1 fruit fly cellular context compared by ENCODE assay signal in genomic region chr2L:8860767-8861166, dm6.
TF ChIP-seq lines count a peak whose summit lies in the region.

No protein-coding gene starts in this region.

TF ChIP-seq in whole organism, embryonic, 481 proteins besides CTCF, POLR2A, EP300 and RAD21 (continued from another document and continues in another):
- TF ChIP-seq HmgZ (tag; optimal IDR thresholded peaks at IDR 0.05; lab: Kevin White, UChicago) (no peak), CG31224 (GFP tag; IDR thresholded peaks at IDR 0.05; lab: Robert Waterston, UW) (0 out of 2 replicates have a peak, but pooled peaks have one; percentile 45), CG15011 (GFP tag; optimal IDR thresholded peaks at IDR 0.05; lab: Kevin White, UChicago) (peak; percentile 35), Trl (optimal IDR thresholded peaks at IDR 0.05; lab: Kevin White, UChicago) (no peak), Trl (GFP tag; optimal IDR thresholded peaks at IDR 0.05; lab: Kevin White, UChicago) (peak; percentile 54), caup (GFP tag; optimal IDR thresholded peaks at IDR 0.05; lab: Kevin White, UChicago; ENCODE audit: severe bottlenecking) (peak; percentile 41), tin (GFP tag; optimal IDR thresholded peaks at IDR 0.05; lab: Kevin White, UChicago) (peak; percentile 78), stc (GFP tag; IDR thresholded peaks at IDR 0.05; lab: Robert Waterston, UW) (peak; percentile 73; the same call in 1 of the 2 replicates), sd (tag; optimal IDR thresholded peaks at IDR 0.05; lab: Kevin White, UChicago) (no peak), emc (GFP tag; optimal IDR thresholded peaks at IDR 0.05; lab: Kevin White, UChicago) (no peak), Atf-2 (GFP tag; optimal IDR thresholded peaks at IDR 0.05; lab: Kevin White, UChicago) (no peak), gem (tag; optimal IDR thresholded peaks at IDR 0.05; lab: Kevin White, UChicago) (peak; percentile 74), seq (GFP tag; IDR thresholded peaks at IDR 0.05; lab: Robert Waterston, UW) (no peak), dmrt11E (tag; optimal IDR thresholded peaks at IDR 0.05; lab: Kevin White, UChicago) (peak; percentile 84), Lhr (GFP tag; optimal IDR thresholded peaks at IDR 0.05; lab: Kevin White, UChicago) (peak; percentile 29), Max (GFP tag; optimal IDR thresholded peaks at IDR 0.05; lab: Kevin White, UChicago) (peak; percentile 13), CG6689 (GFP tag; IDR thresholded peaks at IDR 0.05; lab: Robert Waterston, UW) (peak; percentile 81), so (GFP tag; IDR thresholded peaks at IDR 0.05; lab: Robert Waterston, UW) (peak; percentile 63; the same call in 1 of the 3 replicates), Hr78 (GFP tag; optimal IDR thresholded peaks at IDR 0.05; lab: Kevin White, UChicago) (peak in 1 of 2 experiments; percentile 7), E2f2 (GFP tag; IDR thresholded peaks at IDR 0.05; lab: Robert Waterston, UW) (peak; percentile 39; the same call in 1 of the 2 replicates), Poxn (GFP tag; IDR thresholded peaks at IDR 0.05; lab: Robert Waterston, UW) (no peak), CG3065 (GFP tag; optimal IDR thresholded peaks at IDR 0.05; lab: Kevin White, UChicago) (no peak), chm (GFP tag; IDR thresholded peaks at IDR 0.05; lab: Robert Waterston, UW) (peak; percentile 74), lola (GFP tag; optimal IDR thresholded peaks at IDR 0.05; lab: Kevin White, UChicago) (peak in 1 of 3 experiments; percentile 78), Hr51 (GFP tag; optimal IDR thresholded peaks at IDR 0.05; lab: Kevin White, UChicago) (peak in 1 of 2 experiments; percentile 53), chinmo (GFP tag; IDR thresholded peaks at IDR 0.05; lab: Robert Waterston, UW; ENCODE audit: partially characterized antibody) (no peak), Hmr (GFP tag; optimal IDR thresholded peaks at IDR 0.05; lab: Kevin White, UChicago) (peak; percentile 30), Aef1 (GFP tag; IDR thresholded peaks at IDR 0.05; lab: Robert Waterston, UW) (peak; percentile 62; the same call in 2 of the 3 replicates), fd3F (GFP tag; optimal IDR thresholded peaks at IDR 0.05; lab: Kevin White, UChicago) (no peak), Nf-YC (tag; optimal IDR thresholded peaks at IDR 0.05; lab: Kevin White, UChicago) (peak; percentile 35), sqz (GFP tag; optimal IDR thresholded peaks at IDR 0.05; lab: Kevin White, UChicago) (peak; percentile 45), pho (GFP tag; optimal IDR thresholded peaks at IDR 0.05; lab: Kevin White, UChicago) (no peak), Ada2b (GFP tag; IDR thresholded peaks at IDR 0.05; lab: Robert Waterston, UW) (peak; percentile 66), dimm (GFP tag; IDR thresholded peaks at IDR 0.05; lab: Robert Waterston, UW) (no peak), pnt (GFP tag; optimal IDR thresholded peaks at IDR 0.05; lab: Kevin White, UChicago) (peak; percentile 43), CG7556 (GFP tag; optimal IDR thresholded peaks at IDR 0.05; lab: Kevin White, UChicago) (peak; percentile 72), nau (GFP tag; optimal IDR thresholded peaks at IDR 0.05; lab: Kevin White, UChicago) (peak; percentile 64), H15 (GFP tag; IDR thresholded peaks at IDR 0.05; lab: Robert Waterston, UW) (peak; percentile 78; the same call in 2 of the 3 replicates), CrebB (tag; optimal IDR thresholded peaks at IDR 0.05; lab: Kevin White, UChicago) (peak; percentile 9), bab2 (GFP tag; optimal IDR thresholded peaks at IDR 0.05; lab: Kevin White, UChicago) (peak; percentile 60), slp2 (GFP tag; optimal IDR thresholded peaks at IDR 0.05; lab: Kevin White, UChicago) (no peak), sug (tag; optimal IDR thresholded peaks at IDR 0.05; lab: Kevin White, UChicago) (no peak), wek (GFP tag; optimal IDR thresholded peaks at IDR 0.05; lab: Kevin White, UChicago) (no peak), CG10209 (GFP tag; optimal IDR thresholded peaks at IDR 0.05; lab: Kevin White, UChicago) (peak; percentile 50), toy (GFP tag; IDR thresholded peaks at IDR 0.05; lab: Robert Waterston, UW) (peak; percentile 48), shn (GFP tag; optimal IDR thresholded peaks at IDR 0.05; lab: Kevin White, UChicago) (no peak), salm (tag; optimal IDR thresholded peaks at IDR 0.05; lab: Kevin White, UChicago) (no peak), CG10543 (GFP tag; optimal IDR thresholded peaks at IDR 0.05; lab: Kevin White, UChicago) (no peak), Spps (tag; optimal IDR thresholded peaks at IDR 0.05; lab: Kevin White, UChicago) (peak; percentile 72), fu2 (GFP tag; optimal IDR thresholded peaks at IDR 0.05; lab: Kevin White, UChicago) (no peak), CG4707 (GFP tag; optimal IDR thresholded peaks at IDR 0.05; lab: Kevin White, UChicago) (no peak), sc (optimal IDR thresholded peaks at IDR 0.05; lab: Kevin White, UChicago) (no peak), sc (GFP tag; optimal IDR thresholded peaks at IDR 0.05; lab: Kevin White, UChicago) (peak; percentile 32), BtbVII (GFP tag; optimal IDR thresholded peaks at IDR 0.05; lab: Kevin White, UChicago) (peak; percentile 53), prd (optimal IDR thresholded peaks at IDR 0.05; lab: Kevin White, UChicago) (no peak), prd (GFP tag; IDR thresholded peaks at IDR 0.05; lab: Robert Waterston, UW) (peak; percentile 87), pb (GFP tag; optimal IDR thresholded peaks at IDR 0.05; lab: Kevin White, UChicago) (peak; percentile 9), wdn (GFP tag; IDR thresholded peaks at IDR 0.05; lab: Robert Waterston, UW) (peak; percentile 15; the same call in 1 of the 2 replicates), ind (GFP tag; optimal IDR thresholded peaks at IDR 0.05; lab: Kevin White, UChicago) (peak; percentile 67), bowl (GFP tag; IDR thresholded peaks at IDR 0.05; lab: Robert Waterston, UW) (no peak), CG11696 (GFP tag; IDR thresholded peaks at IDR 0.05; lab: Robert Waterston, UW) (0 out of 2 replicates have a peak, but pooled peaks have one; percentile 22), CG13424 (tag; optimal IDR thresholded peaks at IDR 0.05; lab: Kevin White, UChicago) (peak; percentile 68), Lpt (GFP tag; optimal IDR thresholded peaks at IDR 0.05; lab: Kevin White, UChicago) (no peak), pum (GFP tag; optimal IDR thresholded peaks at IDR 0.05; lab: Kevin White, UChicago) (peak; percentile 51), Neu2 (GFP tag; optimal IDR thresholded peaks at IDR 0.05; lab: Kevin White, UChicago; ENCODE audit: borderline replicate concordance) (no peak), Doc2 (GFP tag; IDR thresholded peaks at IDR 0.05; lab: Robert Waterston, UW) (no peak), Usf (GFP tag; optimal IDR thresholded peaks at IDR 0.05; lab: Kevin White, UChicago) (no peak), CG33557 (GFP tag; optimal IDR thresholded peaks at IDR 0.05; lab: Kevin White, UChicago) (peak; percentile 65), Awh (GFP tag; IDR thresholded peaks at IDR 0.05; lab: Robert Waterston, UW) (peak; percentile 73), MESR4 (GFP tag; optimal IDR thresholded peaks at IDR 0.05; lab: Kevin White, UChicago) (no peak), Fer3 (tag; optimal IDR thresholded peaks at IDR 0.05; lab: Kevin White, UChicago) (peak; percentile 47), Dp (GFP tag; optimal IDR thresholded peaks at IDR 0.05; lab: Kevin White, UChicago) (no peak), corto (GFP tag; optimal IDR thresholded peaks at IDR 0.05; lab: Kevin White, UChicago) (no peak), Lim3 (GFP tag; IDR thresholded peaks at IDR 0.05; lab: Robert Waterston, UW) (no peak), wor (GFP tag; IDR thresholded peaks at IDR 0.05; lab: Robert Waterston, UW) (peak; percentile 59; the same call in 1 of the 2 replicates), zfh1 (GFP tag; IDR thresholded peaks at IDR 0.05; lab: Robert Waterston, UW) (peak; percentile 83), CG11456 (GFP tag; IDR thresholded peaks at IDR 0.05; lab: Robert Waterston, UW) (0 out of 3 replicates have a peak, but pooled peaks have one; percentile 63), CG17612 (GFP tag; IDR thresholded peaks at IDR 0.05; lab: Robert Waterston, UW) (peak; percentile 48; the same call in 1 of the 2 replicates), ken (GFP tag; IDR thresholded peaks at IDR 0.05; lab: Robert Waterston, UW) (peak; percentile 29; the same call in 1 of the 3 replicates), Jarid2 (GFP tag; optimal IDR thresholded peaks at IDR 0.05; lab: Kevin White, UChicago) (peak; percentile 50), stwl (tag; optimal IDR thresholded peaks at IDR 0.05; lab: Kevin White, UChicago) (peak; percentile 2), MTF-1 (GFP tag; optimal IDR thresholded peaks at IDR 0.05; lab: Kevin White, UChicago; ENCODE audit: borderline replicate concordance) (peak; percentile 33), CG7928 (GFP tag; optimal IDR thresholded peaks at IDR 0.05; lab: Kevin White, UChicago) (no peak), Camta (GFP tag; optimal IDR thresholded peaks at IDR 0.05; lab: Kevin White, UChicago) (no peak), Dad (GFP tag; optimal IDR thresholded peaks at IDR 0.05; lab: Kevin White, UChicago) (peak; percentile 38), ac (GFP tag; optimal IDR thresholded peaks at IDR 0.05; lab: Kevin White, UChicago) (no peak), slbo (GFP tag; IDR thresholded peaks at IDR 0.05; lab: Robert Waterston, UW) (peak; percentile 57), ara (GFP tag; IDR thresholded peaks at IDR 0.05; lab: Robert Waterston, UW) (peak; percentile 77), CG3726 (GFP tag; IDR thresholded peaks at IDR 0.05; lab: Robert Waterston, UW) (peak; percentile 68; the same call in 2 of the 3 replicates), Dbx (GFP tag; IDR thresholded peaks at IDR 0.05; lab: Robert Waterston, UW) (peak; percentile 50; the same call in 1 of the 3 replicates), sisA (GFP tag; IDR thresholded peaks at IDR 0.05; lab: Robert Waterston, UW) (peak; percentile 72), cwo (GFP tag; optimal IDR thresholded peaks at IDR 0.05; lab: Kevin White, UChicago) (peak; percentile 38), Kr (GFP tag; optimal IDR thresholded peaks at IDR 0.05; lab: Kevin White, UChicago) (no peak), oc (tag; optimal IDR thresholded peaks at IDR 0.05; lab: Kevin White, UChicago) (peak; percentile 48), ftz-f1 (GFP tag; optimal IDR thresholded peaks at IDR 0.05; lab: Kevin White, UChicago) (no peak), CG16779 (GFP tag; IDR thresholded peaks at IDR 0.05; lab: Robert Waterston, UW) (no peak), sima (GFP tag; optimal IDR thresholded peaks at IDR 0.05; lab: Kevin White, UChicago) (no peak), pfk (GFP tag; optimal IDR thresholded peaks at IDR 0.05; lab: Kevin White, UChicago) (no peak), CG34224 (GFP tag; IDR thresholded peaks at IDR 0.05; lab: Robert Waterston, UW; ENCODE audit: partially characterized antibody) (no peak), Hsf (GFP tag; optimal IDR thresholded peaks at IDR 0.05; lab: Kevin White, UChicago) (peak; percentile 28), CG1832 (GFP tag; optimal IDR thresholded peaks at IDR 0.05; lab: Kevin White, UChicago) (no peak), unpg (GFP tag; optimal IDR thresholded peaks at IDR 0.05; lab: Kevin White, UChicago) (peak; percentile 65), CG17568 (GFP tag; optimal IDR thresholded peaks at IDR 0.05; lab: Kevin White, UChicago) (no peak), CG8388 (GFP tag; optimal IDR thresholded peaks at IDR 0.05; lab: Kevin White, UChicago) (peak; percentile 57), CG6654 (GFP tag; optimal IDR thresholded peaks at IDR 0.05; lab: Kevin White, UChicago) (peak; percentile 53), chn (GFP tag; optimal IDR thresholded peaks at IDR 0.05; lab: Kevin White, UChicago) (peak; percentile 12), luna (GFP tag; optimal IDR thresholded peaks at IDR 0.05; lab: Kevin White, UChicago) (no peak), dati (GFP tag; IDR thresholded peaks at IDR 0.05; lab: Robert Waterston, UW) (peak; percentile 45), Bgb (GFP tag; IDR thresholded peaks at IDR 0.05; lab: Robert Waterston, UW; ENCODE audit: partially characterized antibody) (no peak), az2 (GFP tag; optimal IDR thresholded peaks at IDR 0.05; lab: Kevin White, UChicago) (peak; percentile 72), CG2678 (tag; optimal IDR thresholded peaks at IDR 0.05; lab: Kevin White, UChicago) (peak; percentile 78), Hey (tag; optimal IDR thresholded peaks at IDR 0.05; lab: Kevin White, UChicago) (no peak), C15 (GFP tag; IDR thresholded peaks at IDR 0.05; lab: Robert Waterston, UW) (no peak), Atf6 (GFP tag; IDR thresholded peaks at IDR 0.05; lab: Robert Waterston, UW) (peak; percentile 42; the same call in 1 of the 2 replicates), unc-4 (GFP tag; IDR thresholded peaks at IDR 0.05; lab: Robert Waterston, UW; ENCODE audit: partially characterized antibody) (no peak), CG3281 (GFP tag; optimal IDR thresholded peaks at IDR 0.05; lab: Kevin White, UChicago) (peak; percentile 27), CG3995 (GFP tag; optimal IDR thresholded peaks at IDR 0.05; lab: Kevin White, UChicago) (no peak), Pdp1 (GFP tag; optimal IDR thresholded peaks at IDR 0.05; lab: Kevin White, UChicago) (peak in 1 of 2 experiments; percentile 53), CG16815 (GFP tag; optimal IDR thresholded peaks at IDR 0.05; lab: Kevin White, UChicago) (peak; percentile 59), Taf1 (GFP tag; IDR thresholded peaks at IDR 0.05; lab: Robert Waterston, UW) (peak; percentile 46; the same call in 1 of the 2 replicates), CG2712 (tag; optimal IDR thresholded peaks at IDR 0.05; lab: Kevin White, UChicago) (peak; percentile 88), NfI (GFP tag; optimal IDR thresholded peaks at IDR 0.05; lab: Kevin White, UChicago) (no peak), CG4820 (GFP tag; optimal IDR thresholded peaks at IDR 0.05; lab: Kevin White, UChicago) (peak; percentile 80), Asciz (GFP tag; optimal IDR thresholded peaks at IDR 0.05; lab: Kevin White, UChicago) (peak; percentile 62), Side (GFP tag; optimal IDR thresholded peaks at IDR 0.05; lab: Kevin White, UChicago) (peak; percentile 10), CG6765 (GFP tag; optimal IDR thresholded peaks at IDR 0.05; lab: Kevin White, UChicago) (no peak), dmrt99B (tag; optimal IDR thresholded peaks at IDR 0.05; lab: Kevin White, UChicago) (peak; percentile 78), CG17328 (GFP tag; IDR thresholded peaks at IDR 0.05; lab: Robert Waterston, UW) (peak; percentile 73), Chrac-16 (GFP tag; optimal IDR thresholded peaks at IDR 0.05; lab: Kevin White, UChicago) (peak; percentile 45), GATAe (GFP tag; conservative IDR thresholded peaks at IDR 0.05; lab: Robert Waterston, UW) (no peak), HLH54F (GFP tag; optimal IDR thresholded peaks at IDR 0.05; lab: Kevin White, UChicago) (no peak)
